Worm (Caenorhabditis elegans): ENCODE measurements around the gene slc-36.5.

slc-36.5 gene

DNA sequence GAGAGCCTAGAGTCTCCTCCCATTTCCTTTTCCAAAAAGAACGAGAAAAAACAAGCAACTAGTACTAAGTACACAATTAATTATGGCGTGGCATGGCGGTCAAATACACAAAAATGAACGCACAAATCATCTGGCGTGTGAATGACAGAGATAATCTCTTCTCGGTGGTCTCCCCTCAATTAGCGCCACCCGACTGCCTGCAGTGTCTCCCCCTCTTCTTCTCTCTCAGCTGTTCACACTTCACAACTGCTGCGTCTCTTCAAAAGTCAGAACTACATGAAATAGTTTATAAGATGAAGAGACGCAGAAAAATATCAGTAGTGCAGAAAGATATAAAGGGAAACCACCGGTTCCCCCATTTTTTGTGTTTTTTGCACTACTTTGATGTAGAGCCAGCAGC, 49.5 kb downstream of the slc-36.5 start (continued):
- TF ChIP-seq bed-3 (GFP tag; optimal IDR thresholded peaks at IDR 0.05), result peak; percentile 14
- TF ChIP-seq lin-32 (GFP tag; optimal IDR thresholded peaks at IDR 0.05), result no peak
- peak; percentile 34 for TF ChIP-seq nhr-237 (tag; optimal IDR thresholded peaks at IDR 0.05)
- no peak for TF ChIP-seq ceh-39 (tag; optimal IDR thresholded peaks at IDR 0.05)
- no peak for TF ChIP-seq snpc-4 (tag; optimal IDR thresholded peaks at IDR 0.05)

DNA sequence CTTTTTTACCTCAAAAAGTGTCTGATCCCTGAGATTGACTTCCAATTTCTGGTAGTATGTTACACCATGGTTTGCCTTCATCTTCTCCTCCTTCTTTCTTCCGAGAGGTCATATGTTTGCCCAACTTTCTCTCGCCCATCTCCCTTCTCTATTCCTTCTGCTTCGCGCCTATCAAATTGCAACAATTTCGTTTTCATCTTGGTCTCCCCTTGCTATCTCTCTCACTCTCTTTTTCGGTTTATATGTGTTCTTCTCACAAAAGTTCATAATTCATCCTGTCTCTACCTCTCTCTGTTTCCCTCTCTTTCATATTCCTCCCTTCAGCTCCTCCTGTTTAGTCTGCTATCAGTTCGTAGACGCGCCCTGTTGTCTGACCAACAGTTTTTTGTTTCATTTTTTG, 50.1 kb downstream of the slc-36.5 start:
- no peak for TF ChIP-seq sem-2 (GFP tag; optimal IDR thresholded peaks at IDR 0.05)
- TF ChIP-seq nhr-2 (tag; optimal IDR thresholded peaks at IDR 0.05), result no peak
- TF ChIP-seq hlh-1 (tag; optimal IDR thresholded peaks at IDR 0.05), result peak; percentile 72
- peak; percentile 83 for TF ChIP-seq unc-120 (tag; optimal IDR thresholded peaks at IDR 0.05; ENCODE audit: poor library complexity, severe bottlenecking)
- TF ChIP-seq ces-1 (GFP tag; optimal IDR thresholded peaks at IDR 0.05), result peak; percentile 54
- TF ChIP-seq blmp-1 (tag; optimal IDR thresholded peaks at IDR 0.05), result peak; percentile 76
- TF ChIP-seq M03D4.4 (tag; optimal IDR thresholded peaks at IDR 0.05), result no peak
- no peak for TF ChIP-seq nhr-28 (tag; optimal IDR thresholded peaks at IDR 0.05)
- peak; percentile 7 for TF ChIP-seq unc-62 (GFP tag; optimal IDR thresholded peaks at IDR 0.05)
- no peak for TF ChIP-seq mls-2 (tag; optimal IDR thresholded peaks at IDR 0.05)
- no peak for TF ChIP-seq elt-1 (tag; optimal IDR thresholded peaks at IDR 0.05; ENCODE audit: borderline replicate concordance, insufficient read depth)
- no peak for TF ChIP-seq mab-5 (tag; optimal IDR thresholded peaks at IDR 0.05)
- no peak for TF ChIP-seq lin-32 (GFP tag; optimal IDR thresholded peaks at IDR 0.05)

DNA sequence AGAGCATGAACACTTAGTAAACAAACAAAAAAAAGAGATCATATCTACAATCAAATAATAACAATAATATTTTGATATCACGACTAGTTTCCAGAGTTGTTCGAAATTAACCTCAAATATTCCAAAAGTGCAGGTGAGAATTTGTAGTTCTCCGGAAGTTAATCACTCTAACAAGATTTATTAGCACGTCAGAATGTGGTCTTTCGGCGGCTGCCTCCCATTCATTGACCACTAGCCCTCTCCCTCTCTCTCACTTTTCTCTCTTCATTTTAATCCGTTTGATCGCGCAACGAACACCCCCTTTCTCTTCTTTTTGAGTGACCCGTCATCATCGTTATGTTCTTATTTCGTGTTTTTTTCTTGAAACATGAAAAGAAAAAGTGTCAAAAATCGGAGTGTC, 51.1 kb downstream of the slc-36.5 start:
- no peak for TF ChIP-seq nhr-237 (tag; optimal IDR thresholded peaks at IDR 0.05)
- no peak for TF ChIP-seq lin-13 (tag; optimal IDR thresholded peaks at IDR 0.05)
- TF ChIP-seq unc-120 (tag; optimal IDR thresholded peaks at IDR 0.05; ENCODE audit: poor library complexity, severe bottlenecking), result peak; percentile 77
- TF ChIP-seq unc-62 (GFP tag; optimal IDR thresholded peaks at IDR 0.05), result peak; percentile 96
- TF ChIP-seq mls-2 (tag; optimal IDR thresholded peaks at IDR 0.05), result peak; percentile 20
- no peak for TF ChIP-seq bed-3 (GFP tag; optimal IDR thresholded peaks at IDR 0.05)
- no peak for TF ChIP-seq ztf-11 (tag; optimal IDR thresholded peaks at IDR 0.05)
- TF ChIP-seq ces-1 (GFP tag; optimal IDR thresholded peaks at IDR 0.05), result peak; percentile 90
- peak; percentile 62 for TF ChIP-seq hlh-1 (tag; optimal IDR thresholded peaks at IDR 0.05)
- TF ChIP-seq nhr-12 (tag; optimal IDR thresholded peaks at IDR 0.05), result no peak
- no peak for TF ChIP-seq ceh-43 (GFP tag; optimal IDR thresholded peaks at IDR 0.05)
- no peak for TF ChIP-seq nhr-76 (tag; optimal IDR thresholded peaks at IDR 0.05)
- TF ChIP-seq lin-32 (GFP tag; optimal IDR thresholded peaks at IDR 0.05), result no peak
- no peak for TF ChIP-seq mep-1 (tag; optimal IDR thresholded peaks at IDR 0.05)
- TF ChIP-seq ceh-83 (GFP tag; optimal IDR thresholded peaks at IDR 0.05), result no peak
- no peak for TF ChIP-seq zip-8 (tag; optimal IDR thresholded peaks at IDR 0.05)
- no peak for TF ChIP-seq sptf-1 (tag; optimal IDR thresholded peaks at IDR 0.05)
- no peak for TF ChIP-seq elt-1 (tag; optimal IDR thresholded peaks at IDR 0.05; ENCODE audit: borderline replicate concordance, insufficient read depth)
- no peak for TF ChIP-seq cnd-1 (tag; optimal IDR thresholded peaks at IDR 0.05)
- TF ChIP-seq blmp-1 (tag; optimal IDR thresholded peaks at IDR 0.05), result no peak
- no peak for TF ChIP-seq sem-2 (GFP tag; optimal IDR thresholded peaks at IDR 0.05)
- TF ChIP-seq drap-1 (GFP tag; optimal IDR thresholded peaks at IDR 0.05), result no peak
- peak; percentile 90 for TF ChIP-seq ham-2 (GFP tag; optimal IDR thresholded peaks at IDR 0.05)
- TF ChIP-seq mab-5 (tag; optimal IDR thresholded peaks at IDR 0.05), result peak; percentile 84
- TF ChIP-seq M03D4.4 (tag; optimal IDR thresholded peaks at IDR 0.05), result peak; percentile 21
- no peak for TF ChIP-seq pha-4 (tag; optimal IDR thresholded peaks at IDR 0.05)
- TF ChIP-seq ceh-39 (tag; optimal IDR thresholded peaks at IDR 0.05), result no peak

DNA sequence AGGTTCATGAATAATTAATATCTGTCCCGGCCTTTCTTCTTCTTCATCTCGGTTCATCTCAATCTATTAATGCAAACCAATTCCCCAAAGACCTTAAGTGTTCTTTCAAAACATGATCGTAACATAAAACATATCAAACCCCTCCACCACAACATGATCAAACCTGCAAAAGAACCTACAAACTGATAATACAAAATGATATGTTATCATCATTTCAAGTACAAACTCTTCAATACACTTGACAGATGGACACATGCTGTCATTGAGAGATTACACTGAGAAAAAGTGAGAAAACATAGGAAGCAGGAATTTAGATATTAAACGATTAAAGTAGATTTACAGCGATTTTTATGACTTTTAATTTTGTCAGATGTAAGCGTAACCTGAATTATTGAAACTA, 52.3 kb downstream of the slc-36.5 start:
- no peak for TF ChIP-seq ces-1 (GFP tag; optimal IDR thresholded peaks at IDR 0.05)
- TF ChIP-seq ham-2 (GFP tag; optimal IDR thresholded peaks at IDR 0.05), result no peak
- TF ChIP-seq unc-62 (GFP tag; optimal IDR thresholded peaks at IDR 0.05), result peak; percentile 91

DNA sequence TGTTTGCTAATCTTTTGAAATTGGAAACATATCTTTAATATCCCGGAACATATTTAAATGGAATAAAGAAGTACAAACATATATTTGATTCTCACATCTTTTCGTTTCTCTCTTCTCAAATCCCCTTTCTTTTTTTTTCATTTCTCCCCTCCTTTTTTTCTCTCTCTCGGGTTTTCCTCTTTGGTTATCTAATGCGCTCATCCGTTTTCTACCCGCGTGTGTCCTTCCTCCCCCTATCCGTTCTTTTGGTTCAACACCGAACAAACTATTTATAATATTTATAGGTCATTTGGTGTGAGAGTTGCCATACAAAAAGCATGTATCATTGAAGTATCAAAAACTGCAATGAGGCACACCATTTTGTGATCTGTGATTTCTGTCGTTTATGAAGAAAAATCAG, 52.9 kb downstream of the slc-36.5 start:
- no peak for TF ChIP-seq ztf-11 (tag; optimal IDR thresholded peaks at IDR 0.05)
- TF ChIP-seq unc-39 (tag; optimal IDR thresholded peaks at IDR 0.05), result no peak
- TF ChIP-seq ham-2 (GFP tag; optimal IDR thresholded peaks at IDR 0.05), result no peak
- TF ChIP-seq ces-1 (GFP tag; optimal IDR thresholded peaks at IDR 0.05), result peak; percentile 14
- TF ChIP-seq tbx-8 (GFP tag; optimal IDR thresholded peaks at IDR 0.05), result no peak
- no peak for TF ChIP-seq mab-5 (tag; optimal IDR thresholded peaks at IDR 0.05)
- TF ChIP-seq bed-3 (GFP tag; optimal IDR thresholded peaks at IDR 0.05), result no peak
- TF ChIP-seq unc-120 (tag; optimal IDR thresholded peaks at IDR 0.05; ENCODE audit: poor library complexity, severe bottlenecking), result peak; percentile 6
- no peak for TF ChIP-seq sptf-1 (tag; optimal IDR thresholded peaks at IDR 0.05)
- TF ChIP-seq lsy-2 (tag; optimal IDR thresholded peaks at IDR 0.05), result no peak
- no peak for TF ChIP-seq M03D4.4 (tag; optimal IDR thresholded peaks at IDR 0.05)
- no peak for TF ChIP-seq zip-8 (tag; optimal IDR thresholded peaks at IDR 0.05)
- no peak for TF ChIP-seq sem-2 (GFP tag; optimal IDR thresholded peaks at IDR 0.05)
